Worm (Caenorhabditis elegans) whole organism, early embryonic: Measurements from ENCODE around the gene gcy-34.

ENCODE experiments used
- B0310.2 ChIP-seq: sonication (generic microtip); optimal IDR thresholded peaks from 2 replicates; lab custom pipeline; 2016; ENCODE audit warnings: mild to moderate bottlenecking, missing genetic modification characterization, missing compliant biosample characterization
- ama-1 ChIP-seq: fragments of 150-350 bp; optimal IDR thresholded peaks from 2 replicates; lab custom pipeline; 2014
- ceh-13 ChIP-seq: fragments of 200-800 bp; sonication (Bioruptor generic); optimal IDR thresholded peaks from 2 replicates; lab custom pipeline; 2018; ENCODE audit warnings: mild to moderate bottlenecking, missing genetic modification characterization, missing compliant biosample characterization
- ceh-36 ChIP-seq: sonication (generic microtip); optimal IDR thresholded peaks from 2 replicates; lab custom pipeline; 2016; ENCODE audit warnings: missing genetic modification characterization, inconsistent platforms, missing compliant biosample characterization
- ets-7 ChIP-seq: sonication (generic microtip); optimal IDR thresholded peaks from 2 replicates; lab custom pipeline; 2016; ENCODE audit warnings: missing genotype, missing genetic modification characterization, missing compliant biosample characterization
- flt-1 ChIP-seq: fragments of 200-800 bp; sonication (Bioruptor generic); IDR thresholded peaks from 2 replicates; pipeline ENCODE4 v1.3.6; 2022; ENCODE audit warnings: missing genetic modification characterization, missing compliant biosample characterization
- hmbx-1 ChIP-seq: sonication (generic microtip); optimal IDR thresholded peaks from 2 replicates; lab custom pipeline; 2016; ENCODE audit warnings: mild to moderate bottlenecking, missing genetic modification characterization, missing compliant biosample characterization
- hmg-4 ChIP-seq: fragments of 200-800 bp; sonication (Bioruptor generic); optimal IDR thresholded peaks from 2 replicates; lab custom pipeline; 2018; ENCODE audit warnings: mild to moderate bottlenecking, missing genetic modification characterization, missing compliant biosample characterization
- hnd-1 ChIP-seq: sonication (generic microtip); optimal IDR thresholded peaks from 2 replicates; lab custom pipeline; 2016; ENCODE audit warnings: missing genetic modification characterization, missing compliant biosample characterization
- pes-1 ChIP-seq: fragments of 200-800 bp; sonication (Bioruptor generic); IDR thresholded peaks from 2 replicates; pipeline ENCODE4 v1.3.6; 2022; ENCODE audit warnings: missing genetic modification reagents, missing genetic modification characterization, missing compliant biosample characterization
- scrt-1 ChIP-seq: fragments of 200-800 bp; sonication (Bioruptor generic); IDR thresholded peaks from 2 replicates; pipeline ENCODE4 v1.3.6; 2022; ENCODE audit warnings: missing genetic modification characterization, missing compliant biosample characterization
- sea-1 ChIP-seq: fragments of 200-800 bp; sonication (Bioruptor generic); conservative IDR thresholded peaks from 2 replicates; pipeline ENCODE4 v1.3.6; 2022; ENCODE audit warnings: missing genetic modification characterization, missing compliant biosample characterization
- tbx-37 ChIP-seq: fragments of 200-800 bp; sonication (Bioruptor generic); conservative IDR thresholded peaks from 2 replicates; pipeline ENCODE4 v1.3.6; 2022; ENCODE audit warnings: missing genetic modification reagents, missing genetic modification characterization, missing compliant biosample characterization
- tra-4 ChIP-seq: sonication (generic microtip); optimal IDR thresholded peaks from 2 replicates; lab custom pipeline; 2017; ENCODE audit warnings: missing genetic modification characterization, missing compliant biosample characterization

DNA sequence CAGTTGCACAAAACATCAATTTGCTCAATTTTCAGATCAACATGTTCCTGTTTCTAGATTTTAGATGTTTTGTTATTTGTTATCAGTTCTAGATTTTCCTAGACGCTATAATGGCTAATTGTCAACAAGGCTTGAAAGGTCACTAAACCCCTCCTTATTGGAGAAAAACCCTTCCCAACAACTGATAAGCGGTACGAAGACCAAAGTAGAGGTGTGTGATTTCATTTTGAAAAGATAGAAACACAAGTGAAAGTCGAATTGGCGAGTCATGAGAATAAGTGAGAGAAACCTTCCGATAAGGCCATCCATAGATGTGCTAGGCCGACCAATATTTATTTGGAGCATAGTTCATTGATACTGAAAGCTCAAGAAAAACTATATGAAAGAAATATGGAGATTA is 12.1 kb downstream of the gcy-34 start:
- TF ChIP-seq tbx-37: no peak
- no peak for TF ChIP-seq hnd-1 (tag; lab: Kevin White, UChicago)
- no peak for TF ChIP-seq hmg-4 (GFP tag; lab: Kevin White, UChicago)
- no peak for TF ChIP-seq tra-4
- no peak for TF ChIP-seq sea-1 (GFP tag; lab: Robert Waterston, UW)
- no peak for TF ChIP-seq hmbx-1 (tag; lab: Kevin White, UChicago)
- no peak for TF ChIP-seq B0310.2 (tag; lab: Kevin White, UChicago)
- no peak for TF ChIP-seq ceh-13 (GFP tag; lab: Kevin White, UChicago)
- TF ChIP-seq scrt-1 (GFP tag; lab: Robert Waterston, UW): no peak
- no peak for TF ChIP-seq ama-1 (lab: Kevin White, UChicago)
- no peak for TF ChIP-seq pes-1 (GFP tag; lab: Robert Waterston, UW)
- TF ChIP-seq ceh-36: no peak
- TF ChIP-seq flt-1 (GFP tag; lab: Robert Waterston, UW): no peak
- no peak for TF ChIP-seq ets-7
